Fruit fly (Drosophila melanogaster): Measurements from ENCODE around the gene CG5455.
A peak's percentile ranks its signal among the peaks of the same experiment; 100 is the strongest.

The CG5455 gene

DNA sequence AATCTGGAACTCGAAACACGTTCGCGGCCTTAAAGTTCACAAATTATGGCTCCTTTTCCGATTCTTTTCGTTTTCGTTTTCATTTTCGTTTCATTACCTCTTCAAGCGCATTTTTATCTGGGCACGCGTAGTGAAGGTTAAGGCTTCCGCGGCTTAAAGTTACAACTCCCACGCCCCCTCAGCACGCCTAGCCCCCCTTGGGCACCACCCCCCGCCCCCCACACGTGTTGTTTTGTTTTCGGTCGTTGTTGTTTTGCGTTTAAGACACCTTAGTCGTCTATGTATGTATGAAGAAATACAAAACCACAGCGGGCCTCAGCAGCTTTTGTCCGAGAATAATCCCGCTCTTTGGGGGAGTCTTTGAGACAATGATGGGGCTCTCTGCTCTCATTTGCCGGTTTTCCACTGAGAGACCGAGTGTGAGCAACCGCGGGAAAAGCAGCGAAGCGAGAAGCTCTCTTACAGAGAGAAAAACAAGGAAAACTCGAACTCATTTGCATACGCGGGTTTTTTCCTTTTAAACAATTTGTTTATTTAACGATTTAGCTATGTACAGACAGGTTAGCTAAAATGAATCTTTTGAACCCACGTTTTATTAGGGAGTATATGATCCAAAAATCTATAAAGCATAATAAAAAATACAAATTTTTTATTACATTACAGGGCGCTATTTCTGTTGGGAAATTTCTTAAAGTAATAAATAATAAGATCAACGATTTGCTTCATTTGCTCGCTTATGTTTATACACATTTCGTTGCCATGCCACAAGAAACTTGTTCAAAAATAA lies 1.0 kb downstream of the CG5455 start (continued):
- TF ChIP-seq abd-A (tag; optimal IDR thresholded peaks at IDR 0.05) = peak; percentile 72
- TF ChIP-seq otp (GFP tag; IDR thresholded peaks at IDR 0.05) = no peak
- TF ChIP-seq nau (GFP tag; optimal IDR thresholded peaks at IDR 0.05) = peak; percentile 7
- 0 out of 2 replicates have a peak, but pooled peaks have one; percentile 26 for TF ChIP-seq CG6689 (GFP tag; IDR thresholded peaks at IDR 0.05)
- no peak for TF ChIP-seq CG1603 (tag; optimal IDR thresholded peaks at IDR 0.05)
- TF ChIP-seq CG4820 (GFP tag; optimal IDR thresholded peaks at IDR 0.05) = peak; percentile 15
- peak; percentile 86 for TF ChIP-seq sr (GFP tag; IDR thresholded peaks at IDR 0.05)
- TF ChIP-seq CG8765 (GFP tag; IDR thresholded peaks at IDR 0.05) = no peak
- TF ChIP-seq CG4282 (GFP tag; optimal IDR thresholded peaks at IDR 0.05) = no peak
- peak; percentile 26 for TF ChIP-seq CG10543 (GFP tag; optimal IDR thresholded peaks at IDR 0.05)
- no peak for TF ChIP-seq lov (optimal IDR thresholded peaks at IDR 0.05)
- no peak for TF ChIP-seq lov (GFP tag; IDR thresholded peaks at IDR 0.05)
- peak; percentile 46 for TF ChIP-seq CG13894 (tag; optimal IDR thresholded peaks at IDR 0.05)
- no peak for TF ChIP-seq pan (optimal IDR thresholded peaks at IDR 0.05)
- TF ChIP-seq pan (GFP tag; optimal IDR thresholded peaks at IDR 0.05 in 1 of 2, IDR thresholded peaks at IDR 0.05 in 1 of 2) = peak in 1 of 2 experiments; percentile 59
- TF ChIP-seq zf30C (GFP tag; optimal IDR thresholded peaks at IDR 0.05) = peak; percentile 40
- TF ChIP-seq vvl (GFP tag; IDR thresholded peaks at IDR 0.05) = peak; percentile 60; the same call in 1 of the 2 replicates
- no peak for TF ChIP-seq Dll (GFP tag; IDR thresholded peaks at IDR 0.05; ENCODE audit: partially characterized antibody)
- TF ChIP-seq CG6254 (GFP tag; optimal IDR thresholded peaks at IDR 0.05) = no peak
- no peak for TF ChIP-seq NK7.1 (GFP tag; optimal IDR thresholded peaks at IDR 0.05)
- peak; percentile 12 for TF ChIP-seq az2 (GFP tag; optimal IDR thresholded peaks at IDR 0.05)
- TF ChIP-seq CG12659 (GFP tag; optimal IDR thresholded peaks at IDR 0.05) = peak; percentile 42
- TF ChIP-seq CG2120 (GFP tag; optimal IDR thresholded peaks at IDR 0.05) = peak; percentile 17
- TF ChIP-seq Deaf1 (tag; optimal IDR thresholded peaks at IDR 0.05) = peak; percentile 17
- peak in 1 of 2 experiments; percentile 22 for TF ChIP-seq dpn (GFP tag; optimal IDR thresholded peaks at IDR 0.05)
- TF ChIP-seq Ssrp (tag; optimal IDR thresholded peaks at IDR 0.05) = no peak
- TF ChIP-seq Trl (optimal IDR thresholded peaks at IDR 0.05) = peak; percentile 83 to 84
- no peak for TF ChIP-seq Trl (GFP tag; optimal IDR thresholded peaks at IDR 0.05)
- peak; percentile 40 for TF ChIP-seq CG13424 (tag; optimal IDR thresholded peaks at IDR 0.05)
- no peak for TF ChIP-seq stwl (tag; optimal IDR thresholded peaks at IDR 0.05)
- no peak for TF ChIP-seq bcd (GFP tag; optimal IDR thresholded peaks at IDR 0.05)
- TF ChIP-seq CG11398 (GFP tag; optimal IDR thresholded peaks at IDR 0.05) = no peak
- TF ChIP-seq CG12104 (GFP tag; optimal IDR thresholded peaks at IDR 0.05) = no peak
- peak; percentile 22 for TF ChIP-seq CG30403 (GFP tag; optimal IDR thresholded peaks at IDR 0.05)
- no peak for TF ChIP-seq Elba2 (GFP tag; optimal IDR thresholded peaks at IDR 0.05)
- TF ChIP-seq CG17359 (tag; optimal IDR thresholded peaks at IDR 0.05) = peak; percentile 42
- 0 out of 3 replicates have a peak, but pooled peaks have one; percentile 15 for TF ChIP-seq CG34224 (GFP tag; IDR thresholded peaks at IDR 0.05; ENCODE audit: partially characterized antibody)
- TF ChIP-seq CG7745 (tag; optimal IDR thresholded peaks at IDR 0.05) = no peak
- peak; percentile 61 for TF ChIP-seq CG2678 (tag; optimal IDR thresholded peaks at IDR 0.05)
- peak in 1 of 2 experiments; percentile 4 for TF ChIP-seq Eip74EF (GFP tag; optimal IDR thresholded peaks at IDR 0.05)
- peak; percentile 47 for TF ChIP-seq CG3281 (GFP tag; optimal IDR thresholded peaks at IDR 0.05)
- peak; percentile 40 for TF ChIP-seq Sox100B (GFP tag; optimal IDR thresholded peaks at IDR 0.05)
- peak; percentile 8 for TF ChIP-seq CG4424 (GFP tag; optimal IDR thresholded peaks at IDR 0.05)
- no peak for TF ChIP-seq org-1 (GFP tag; optimal IDR thresholded peaks at IDR 0.05)
- peak; percentile 12 for TF ChIP-seq cg (GFP tag; optimal IDR thresholded peaks at IDR 0.05)
- no peak for TF ChIP-seq ato (GFP tag; IDR thresholded peaks at IDR 0.05; ENCODE audit: partially characterized antibody)
- TF ChIP-seq zfh1 (GFP tag; IDR thresholded peaks at IDR 0.05) = peak; percentile 21; the same call in 1 of the 3 replicates
- TF ChIP-seq Abd-B (GFP tag; optimal IDR thresholded peaks at IDR 0.05) = no peak
- peak; percentile 11 for TF ChIP-seq CG9727 (GFP tag; optimal IDR thresholded peaks at IDR 0.05)
